Worm (Caenorhabditis elegans) whole organism, midembryonic: Measurements from ENCODE around the gene Y32G9A.2.

Experiments used
- T22C8.4 ChIP-seq: fragments of 200-800 bp; sonication (Bioruptor generic); IDR thresholded peaks from 2 replicates; pipeline ENCODE4 v1.3.6; 2022; ENCODE audit warnings: missing genetic modification characterization, missing compliant biosample characterization
- cog-1 ChIP-seq: sonication (generic microtip); optimal IDR thresholded peaks from 2 replicates; lab custom pipeline; 2016; ENCODE audit warnings: missing genetic modification characterization, missing compliant biosample characterization
- flt-1 ChIP-seq: fragments of 200-800 bp; sonication (Bioruptor generic); IDR thresholded peaks from 2 replicates; pipeline ENCODE4 v1.3.6; 2022; ENCODE audit warnings: missing genetic modification characterization, missing compliant biosample characterization
- klf-2 ChIP-seq: fragments of 200-800 bp; sonication (Bioruptor generic); conservative IDR thresholded peaks from 2 replicates; pipeline ENCODE4 v1.3.6; 2022; ENCODE audit warnings: missing genetic modification reagents, missing genetic modification characterization, missing compliant biosample characterization
- med-1 ChIP-seq: sonication (generic microtip); optimal IDR thresholded peaks from 2 replicates; lab custom pipeline; 2017; ENCODE audit warnings: missing genetic modification characterization, mild to moderate bottlenecking, missing compliant biosample characterization, antibody characterized with exemption, missing genetic modification reagents; ENCODE audit not compliant: insufficient read depth
- ref-1 ChIP-seq: fragments of 200-800 bp; sonication (Bioruptor generic); conservative IDR thresholded peaks from 2 replicates; pipeline ENCODE4 v1.3.6; 2022; ENCODE audit warnings: missing genetic modification reagents, missing genetic modification characterization, missing compliant biosample characterization
- tab-1 ChIP-seq: fragments of 200-800 bp; sonication (Bioruptor generic); IDR thresholded peaks from 2 replicates; pipeline ENCODE4 v1.3.6; 2022; ENCODE audit warnings: missing genetic modification characterization, missing compliant biosample characterization
- ztf-23 ChIP-seq: fragments of 200-800 bp; sonication (Bioruptor generic); IDR thresholded peaks from 2 replicates; pipeline ENCODE4 v1.3.6; 2022; ENCODE audit warnings: missing genetic modification reagents, missing genetic modification characterization, missing compliant biosample characterization
- ztf-29 ChIP-seq: fragments of 200-800 bp; sonication (Bioruptor generic); IDR thresholded peaks from 2 replicates; pipeline ENCODE4 v1.3.6; 2022; ENCODE audit warnings: missing genetic modification reagents, missing genetic modification characterization, missing compliant biosample characterization

Y32G9A.2 gene

ce11 chrV:1927015-1927414, 8.7 kb downstream of the Y32G9A.2 start, which contains the start of gene T06A1.5:
TSS of gene T06A1.5 (plus strand) at chrV:1927223.
- TF ChIP-seq med-1 (GFP tag; lab: Kevin White, UChicago) (no peak), klf-2 (GFP tag; lab: Robert Waterston, UW) (no peak), ztf-23 (GFP tag; lab: Robert Waterston, UW) (no peak)

ce11 chrV:1928473-1928872, 10.2 kb downstream of the Y32G9A.2 start:
- TF ChIP-seq ztf-23 (GFP tag; lab: Robert Waterston, UW): no peak
- no peak for TF ChIP-seq flt-1
- no peak for TF ChIP-seq T22C8.4 (GFP tag; lab: Robert Waterston, UW)
- TF ChIP-seq ztf-29: no peak
- no peak for TF ChIP-seq cog-1 (tag; lab: Kevin White, UChicago)
- TF ChIP-seq med-1 (GFP tag; lab: Kevin White, UChicago): no peak
- no peak for TF ChIP-seq tab-1 (GFP tag; lab: Robert Waterston, UW)
- TF ChIP-seq ref-1 (GFP tag; lab: Robert Waterston, UW): no peak

- no peak for TF ChIP-seq ztf-29
- TF ChIP-seq ztf-23 (GFP tag; lab: Robert Waterston, UW): no peak
- TF ChIP-seq cog-1 (tag; lab: Kevin White, UChicago): no peak
- TF ChIP-seq tab-1 (GFP tag; lab: Robert Waterston, UW): no peak
- TF ChIP-seq med-1 (GFP tag; lab: Kevin White, UChicago): no peak
- TF ChIP-seq klf-2 (GFP tag; lab: Robert Waterston, UW): no peak
- no peak for TF ChIP-seq T22C8.4 (GFP tag; lab: Robert Waterston, UW)
- no peak for TF ChIP-seq ref-1 (GFP tag; lab: Robert Waterston, UW)
- TF ChIP-seq flt-1: no peak
These were observed 17.2 kb downstream of the Y32G9A.2 start for ce11 chrV:1935494-1935893.

- TF ChIP-seq ref-1 (GFP tag; lab: Robert Waterston, UW) (no peak), med-1 (GFP tag; lab: Kevin White, UChicago) (no peak), ztf-23 (GFP tag; lab: Robert Waterston, UW) (no peak), klf-2 (GFP tag; lab: Robert Waterston, UW) (no peak)
These were observed 19.7 kb downstream of the Y32G9A.2 start, which contains the start of gene glb-25 for ce11 chrV:1937963-1938362. TSS of gene glb-25 (plus strand) at chrV:1938263.

- TF ChIP-seq ztf-23 (GFP tag; lab: Robert Waterston, UW) (no peak), ref-1 (GFP tag; lab: Robert Waterston, UW) (no peak), flt-1 (no peak), klf-2 (GFP tag; lab: Robert Waterston, UW) (no peak), tab-1 (GFP tag; lab: Robert Waterston, UW) (no peak), cog-1 (tag; lab: Kevin White, UChicago) (no peak), ztf-29 (no peak), T22C8.4 (GFP tag; lab: Robert Waterston, UW) (no peak), med-1 (GFP tag; lab: Kevin White, UChicago) (no peak)
These were observed 22.3 kb downstream of the Y32G9A.2 start for ce11 chrV:1940472-1941221.

- TF ChIP-seq ref-1 (GFP tag; lab: Robert Waterston, UW) (no peak), med-1 (GFP tag; lab: Kevin White, UChicago) (no peak), tab-1 (GFP tag; lab: Robert Waterston, UW) (no peak), klf-2 (GFP tag; lab: Robert Waterston, UW) (no peak), ztf-29 (no peak), T22C8.4 (GFP tag; lab: Robert Waterston, UW) (no peak), flt-1 (no peak), ztf-23 (GFP tag; lab: Robert Waterston, UW) (no peak)
These were observed 25.2 kb downstream of the Y32G9A.2 start for ce11 chrV:1943465-1943864.

ce11 chrV:1945875-1946274, 27.6 kb downstream of the Y32G9A.2 start:
- no peak for TF ChIP-seq med-1 (GFP tag; lab: Kevin White, UChicago)
- no peak for TF ChIP-seq ztf-29
- no peak for TF ChIP-seq tab-1 (GFP tag; lab: Robert Waterston, UW)
- no peak for TF ChIP-seq ref-1 (GFP tag; lab: Robert Waterston, UW)
- no peak for TF ChIP-seq cog-1 (tag; lab: Kevin White, UChicago)
- no peak for TF ChIP-seq klf-2 (GFP tag; lab: Robert Waterston, UW)
- TF ChIP-seq flt-1: no peak
- TF ChIP-seq ztf-23 (GFP tag; lab: Robert Waterston, UW): no peak
- TF ChIP-seq T22C8.4 (GFP tag; lab: Robert Waterston, UW): no peak

- TF ChIP-seq ztf-29: no peak
- TF ChIP-seq cog-1 (tag; lab: Kevin White, UChicago): no peak
- TF ChIP-seq tab-1 (GFP tag; lab: Robert Waterston, UW): no peak
- TF ChIP-seq klf-2 (GFP tag; lab: Robert Waterston, UW): no peak
- TF ChIP-seq ref-1 (GFP tag; lab: Robert Waterston, UW): no peak
- no peak for TF ChIP-seq T22C8.4 (GFP tag; lab: Robert Waterston, UW)
- no peak for TF ChIP-seq ztf-23 (GFP tag; lab: Robert Waterston, UW)
- no peak for TF ChIP-seq med-1 (GFP tag; lab: Kevin White, UChicago)
These were observed 36.9 kb downstream of the Y32G9A.2 start for ce11 chrV:1955246-1955645.

ce11 chrV:1957110-1957509, 38.8 kb downstream of the Y32G9A.2 start, which contains the start of gene fipr-25:
TSS of gene fipr-25 (plus strand) at chrV:1957410.
- no peak for TF ChIP-seq ref-1 (GFP tag; lab: Robert Waterston, UW)
- TF ChIP-seq T22C8.4 (GFP tag; lab: Robert Waterston, UW): no peak
- TF ChIP-seq flt-1: no peak
- no peak for TF ChIP-seq ztf-23 (GFP tag; lab: Robert Waterston, UW)
- TF ChIP-seq med-1 (GFP tag; lab: Kevin White, UChicago): no peak
- no peak for TF ChIP-seq ztf-29
- no peak for TF ChIP-seq tab-1 (GFP tag; lab: Robert Waterston, UW)
- no peak for TF ChIP-seq cog-1 (tag; lab: Kevin White, UChicago)
- TF ChIP-seq klf-2 (GFP tag; lab: Robert Waterston, UW): no peak
